Fruit fly (Drosophila melanogaster) S2 (cell line): ENCODE results near the gene CG42675.

Source experiments
- CG8478 ChIP-seq: fragments of >200 bp; optimal IDR thresholded peaks from 2 replicates; lab custom pipeline; 2018
- CTCF ChIP-seq, 2 experiments: fragments of >200 bp; optimal IDR thresholded peaks; 2 replicates each; lab custom pipeline; 2018

DNA sequence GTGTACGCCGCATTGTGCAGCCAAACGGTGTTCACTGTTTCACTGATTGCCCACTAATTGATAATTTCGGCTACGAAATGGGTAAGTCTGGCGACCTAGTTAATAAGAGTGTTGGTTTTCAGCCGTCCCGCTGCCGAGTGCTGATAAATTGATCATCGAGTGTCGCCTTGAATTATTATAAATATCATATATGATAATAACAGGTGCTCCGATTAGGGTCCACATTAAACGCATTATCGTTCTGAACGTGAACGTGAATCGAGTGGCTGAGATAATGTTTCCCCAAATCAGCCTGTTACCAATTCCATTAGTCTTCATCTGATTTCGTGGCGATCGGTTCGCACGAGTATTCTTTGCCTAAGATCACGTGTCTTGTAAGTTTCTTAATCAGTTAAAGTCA lies 27.9 kb downstream of the CG42675 start:
- TF ChIP-seq CTCF (optimal IDR thresholded peaks at IDR 0.05; lab: Kevin White, UChicago) = no peak
- no peak for TF ChIP-seq CG8478 (lab: Kevin White, UChicago)
